Worm (Caenorhabditis elegans) whole organism, late embryonic: ENCODE results near the gene exos-8.

ENCODE experiments used
- C08G9.2 ChIP-seq: sonication (generic microtip); optimal IDR thresholded peaks from 2 replicates; lab custom pipeline; 2016; ENCODE audit warnings: mild to moderate bottlenecking, missing genetic modification characterization, moderate library complexity, missing compliant biosample characterization
- C38D4.7 ChIP-seq: fragments of 200-800 bp; sonication (Bioruptor generic); optimal IDR thresholded peaks from 2 replicates; lab custom pipeline; 2018; ENCODE audit warnings: mild to moderate bottlenecking, missing genetic modification characterization, moderate library complexity, missing compliant biosample characterization
- F13H6.1 ChIP-seq: sonication (generic microtip); optimal IDR thresholded peaks from 2 replicates; lab custom pipeline; 2016; ENCODE audit warnings: missing genetic modification characterization, missing compliant biosample characterization
- K02D7.2 ChIP-seq: sonication (generic microtip); optimal IDR thresholded peaks from 2 replicates; lab custom pipeline; 2017; ENCODE audit warnings: mild to moderate bottlenecking, missing genetic modification characterization, missing compliant biosample characterization
- T23F11.4 ChIP-seq: fragments of 200-800 bp; sonication (Bioruptor generic); optimal IDR thresholded peaks from 2 replicates; lab custom pipeline; 2018; ENCODE audit warnings: mild to moderate bottlenecking, missing genetic modification characterization, missing compliant biosample characterization
- ama-1 ChIP-seq: fragments of 150-350 bp; optimal IDR thresholded peaks from 2 replicates; lab custom pipeline; 2014
- ceh-14 ChIP-seq: sonication (generic microtip); optimal IDR thresholded peaks from 2 replicates; lab custom pipeline; 2016; ENCODE audit warnings: missing genotype, missing genetic modification characterization, missing compliant biosample characterization
- ceh-19 ChIP-seq: fragments of 200-800 bp; sonication (Bioruptor generic); optimal IDR thresholded peaks from 2 replicates; lab custom pipeline; 2018; ENCODE audit warnings: mild to moderate bottlenecking, missing genetic modification characterization, missing compliant biosample characterization
- ceh-22 ChIP-seq: sonication (generic microtip); optimal IDR thresholded peaks from 2 replicates; lab custom pipeline; 2017; ENCODE audit warnings: missing biosample characterization, missing genetic modification characterization
- ceh-30 ChIP-seq: fragments of 150-350 bp; optimal IDR thresholded peaks from 2 replicates; lab custom pipeline; 2014; ENCODE audit warnings: missing biosample characterization, missing genetic modification characterization
- ceh-31 ChIP-seq: sonication (generic microtip); optimal IDR thresholded peaks from 2 replicates; lab custom pipeline; 2016; ENCODE audit warnings: missing genetic modification characterization, missing compliant biosample characterization
- ceh-34 ChIP-seq: sonication (generic microtip); optimal IDR thresholded peaks from 2 replicates; lab custom pipeline; 2016; ENCODE audit warnings: mild to moderate bottlenecking, missing genetic modification characterization, missing compliant biosample characterization
- ceh-45 ChIP-seq: fragments of 200-800 bp; sonication (Bioruptor generic); IDR thresholded peaks from 2 replicates; pipeline ENCODE4 v1.3.6; 2022; ENCODE audit warnings: missing genetic modification reagents, missing genetic modification characterization, missing compliant biosample characterization
- ceh-48 ChIP-seq: sonication (generic microtip); optimal IDR thresholded peaks from 2 replicates; lab custom pipeline; 2016; ENCODE audit warnings: missing genetic modification characterization, inconsistent platforms, missing compliant biosample characterization
- ceh-6 ChIP-seq: fragments of 200-800 bp; sonication (Bioruptor generic); optimal IDR thresholded peaks from 2 replicates; lab custom pipeline; 2018; ENCODE audit warnings: mild to moderate bottlenecking, missing genetic modification characterization, missing compliant biosample characterization
- ceh-9 ChIP-seq: sonication (generic microtip); optimal IDR thresholded peaks from 2 replicates; lab custom pipeline; 2016; ENCODE audit warnings: mild to moderate bottlenecking, missing genetic modification characterization, inconsistent platforms, missing compliant biosample characterization
- che-1 ChIP-seq: sonication (generic microtip); optimal IDR thresholded peaks from 2 replicates; lab custom pipeline; 2016; ENCODE audit warnings: mild to moderate bottlenecking, missing genetic modification characterization, missing compliant biosample characterization
- elt-2 ChIP-seq: sonication (generic microtip); optimal IDR thresholded peaks from 2 replicates; lab custom pipeline; 2016; ENCODE audit warnings: missing genetic modification reagents, missing genetic modification characterization, missing compliant biosample characterization
- elt-4 ChIP-seq: sonication (generic microtip); optimal IDR thresholded peaks from 2 replicates; lab custom pipeline; 2016; ENCODE audit warnings: missing genetic modification characterization, missing compliant biosample characterization
- ets-4 ChIP-seq: sonication (generic microtip); optimal IDR thresholded peaks from 2 replicates; lab custom pipeline; 2016; ENCODE audit warnings: missing genetic modification characterization, missing compliant biosample characterization
- eyg-1 ChIP-seq: sonication (generic microtip); optimal IDR thresholded peaks from 2 replicates; lab custom pipeline; 2016; ENCODE audit warnings: missing genotype, missing genetic modification characterization, missing compliant biosample characterization
- fkh-10 ChIP-seq: fragments of 150-350 bp; optimal IDR thresholded peaks from 2 replicates; lab custom pipeline; 2014; ENCODE audit warnings: missing biosample characterization, missing genetic modification reagents, missing genetic modification characterization
- fkh-6 ChIP-seq: sonication (generic microtip); optimal IDR thresholded peaks from 2 replicates; lab custom pipeline; 2016; ENCODE audit warnings: missing genetic modification characterization, missing compliant biosample characterization
- gmeb-2 ChIP-seq: sonication (generic microtip); optimal IDR thresholded peaks from 2 replicates; lab custom pipeline; 2016; ENCODE audit warnings: missing genetic modification characterization, inconsistent platforms, missing compliant biosample characterization
- hlh-13 ChIP-seq: fragments of 200-800 bp; sonication (Bioruptor generic); optimal IDR thresholded peaks from 2 replicates; lab custom pipeline; 2018; ENCODE audit warnings: mild to moderate bottlenecking, missing genetic modification characterization, missing compliant biosample characterization
- hlh-15 ChIP-seq: sonication (generic microtip); optimal IDR thresholded peaks from 2 replicates; lab custom pipeline; 2016; ENCODE audit warnings: missing genetic modification characterization, missing compliant biosample characterization
- hlh-6 ChIP-seq: sonication (generic microtip); optimal IDR thresholded peaks from 2 replicates; lab custom pipeline; 2016; ENCODE audit warnings: missing genotype, missing genetic modification characterization, missing compliant biosample characterization
- hlh-8 ChIP-seq: sonication (generic microtip); optimal IDR thresholded peaks from 2 replicates; lab custom pipeline; 2016; ENCODE audit warnings: missing genotype, missing genetic modification characterization, missing compliant biosample characterization
- lim-6 ChIP-seq: sonication (generic microtip); optimal IDR thresholded peaks from 2 replicates; lab custom pipeline; 2016; ENCODE audit warnings: missing genetic modification characterization, missing compliant biosample characterization
- lin-11 ChIP-seq: fragments of 200-800 bp; sonication (Bioruptor generic); optimal IDR thresholded peaks from 2 replicates; lab custom pipeline; 2018; ENCODE audit warnings: mild to moderate bottlenecking, missing genetic modification characterization, missing compliant biosample characterization
- madf-2 ChIP-seq: sonication (generic microtip); optimal IDR thresholded peaks from 2 replicates; lab custom pipeline; 2017; ENCODE audit warnings: missing genetic modification characterization, missing compliant biosample characterization
- mec-3 ChIP-seq: sonication (generic microtip); optimal IDR thresholded peaks from 2 replicates; lab custom pipeline; 2016; ENCODE audit warnings: borderline replicate concordance, missing genetic modification characterization, missing compliant biosample characterization
- nhr-11 ChIP-seq: fragments of 150-350 bp; optimal IDR thresholded peaks from 2 replicates; lab custom pipeline; 2014; ENCODE audit warnings: missing biosample characterization, missing genetic modification characterization
- npax-4 ChIP-seq: sonication (generic microtip); optimal IDR thresholded peaks from 2 replicates; lab custom pipeline; 2016; ENCODE audit warnings: missing genetic modification characterization, missing compliant biosample characterization
- odd-2 ChIP-seq: sonication (generic microtip); optimal IDR thresholded peaks from 2 replicates; lab custom pipeline; 2017; ENCODE audit warnings: antibody characterized with exemption, mild to moderate bottlenecking, missing genetic modification characterization, missing compliant biosample characterization
- pag-3 ChIP-seq: sonication (generic microtip); optimal IDR thresholded peaks from 2 replicates; lab custom pipeline; 2016; ENCODE audit warnings: missing compliant biosample characterization, missing genetic modification characterization, borderline replicate concordance
- pat-9 ChIP-seq: fragments of 200-800 bp; sonication (Bioruptor generic); optimal IDR thresholded peaks from 2 replicates; lab custom pipeline; 2018; ENCODE audit warnings: mild to moderate bottlenecking, missing genetic modification characterization, moderate library complexity, missing compliant biosample characterization
- pax-1 ChIP-seq: fragments of 150-350 bp; optimal IDR thresholded peaks from 2 replicates; lab custom pipeline; 2014; ENCODE audit warnings: missing biosample characterization, missing genetic modification characterization
- pha-2 ChIP-seq: sonication (generic microtip); optimal IDR thresholded peaks from 2 replicates; lab custom pipeline; 2017; ENCODE audit warnings: mild to moderate bottlenecking, missing genetic modification characterization, missing compliant biosample characterization
- pha-4 ChIP-seq: fragments of 150-350 bp; optimal IDR thresholded peaks from 2 replicates; lab custom pipeline; 2018; ENCODE audit warnings: missing biosample characterization, missing genetic modification reagents, missing genetic modification characterization
- pros-1 ChIP-seq: fragments of 150-350 bp; optimal IDR thresholded peaks from 2 replicates; lab custom pipeline; 2014; ENCODE audit warnings: missing biosample characterization, missing genetic modification reagents, missing genetic modification characterization
- sox-4 ChIP-seq: sonication (generic microtip); optimal IDR thresholded peaks from 2 replicates; lab custom pipeline; 2017; ENCODE audit warnings: mild to moderate bottlenecking, missing genetic modification characterization, inconsistent platforms, missing compliant biosample characterization
- tbx-2 ChIP-seq: sonication (generic microtip); optimal IDR thresholded peaks from 2 replicates; lab custom pipeline; 2016; ENCODE audit warnings: missing genetic modification characterization, missing compliant biosample characterization
- tbx-7 ChIP-seq: sonication (generic microtip); optimal IDR thresholded peaks from 2 replicates; lab custom pipeline; 2016; ENCODE audit warnings: missing genotype, missing genetic modification characterization, missing compliant biosample characterization
- ttx-3 ChIP-seq: sonication (generic microtip); optimal IDR thresholded peaks from 2 replicates; lab custom pipeline; 2016; ENCODE audit warnings: missing genetic modification reagents, missing genetic modification characterization, missing compliant biosample characterization
- unc-42 ChIP-seq: sonication (generic microtip); optimal IDR thresholded peaks from 2 replicates; lab custom pipeline; 2016; ENCODE audit warnings: missing genotype, missing genetic modification characterization, missing compliant biosample characterization
- unc-55 ChIP-seq: sonication (generic microtip); optimal IDR thresholded peaks from 2 replicates; lab custom pipeline; 2017; ENCODE audit warnings: missing biosample characterization, missing genetic modification reagents, missing genetic modification characterization
- ztf-16 ChIP-seq: sonication (generic microtip); optimal IDR thresholded peaks from 2 replicates; lab custom pipeline; 2017; ENCODE audit warnings: missing genetic modification characterization, missing compliant biosample characterization

The exos-8 gene

ce11 chrII:6734674-6735073 is 6.8 kb upstream of the exos-8 start, which contains the start of gene T14B4.3 (continued):
- peak; percentile 67 for TF ChIP-seq F13H6.1 (tag; lab: Kevin White, UChicago)
- TF ChIP-seq gmeb-2 (tag; lab: Kevin White, UChicago), result no peak
- peak; percentile 80 for TF ChIP-seq C08G9.2 (tag; lab: Kevin White, UChicago)
- TF ChIP-seq pax-1, result peak; percentile 6
- TF ChIP-seq tbx-2 (tag; lab: Kevin White, UChicago), result peak; percentile 91
- TF ChIP-seq odd-2, result no peak
- TF ChIP-seq fkh-6 (tag; lab: Kevin White, UChicago), result peak; percentile 61
- TF ChIP-seq fkh-10 (GFP tag; lab: Kevin White, UChicago), result no peak
- TF ChIP-seq ama-1, result no peak
- TF ChIP-seq lim-6, result peak; percentile 48
- no peak for TF ChIP-seq ceh-30 (tag; lab: Kevin White, UChicago)
- TF ChIP-seq pag-3, result no peak
- TF ChIP-seq T23F11.4 (GFP tag; lab: Kevin White, UChicago), result no peak
- peak; percentile 44 for TF ChIP-seq unc-42 (tag; lab: Kevin White, UChicago)
- TF ChIP-seq lin-11 (tag; lab: Kevin White, UChicago), result no peak
- TF ChIP-seq ceh-48 (tag; lab: Kevin White, UChicago), result no peak
- peak; percentile 74 for TF ChIP-seq tbx-7 (tag; lab: Kevin White, UChicago)
- TF ChIP-seq elt-2 (tag; lab: Kevin White, UChicago), result peak; percentile 71
- TF ChIP-seq hlh-6, result no peak
- no peak for TF ChIP-seq ttx-3
- TF ChIP-seq che-1 (tag; lab: Kevin White, UChicago), result no peak
- TF ChIP-seq ceh-14 (tag; lab: Kevin White, UChicago), result peak; percentile 69
- no peak for TF ChIP-seq elt-4
- TF ChIP-seq hlh-13, result no peak
- no peak for TF ChIP-seq sox-4
- peak; percentile 75 for TF ChIP-seq hlh-8 (tag; lab: Kevin White, UChicago)
- TF ChIP-seq eyg-1, result no peak
- no peak for TF ChIP-seq pat-9 (tag; lab: Kevin White, UChicago)
- peak; percentile 58 for TF ChIP-seq ceh-34 (tag; lab: Kevin White, UChicago)
- TF ChIP-seq ceh-19 (GFP tag; lab: Kevin White, UChicago), result no peak
- TF ChIP-seq pros-1 (tag; lab: Kevin White, UChicago), result no peak
- TF ChIP-seq ceh-45 (GFP tag; lab: Robert Waterston, UW), result no peak
- no peak for TF ChIP-seq madf-2 (tag; lab: Kevin White, UChicago)
- no peak for TF ChIP-seq pha-2 (tag; lab: Kevin White, UChicago)
- no peak for TF ChIP-seq C38D4.7
- TF ChIP-seq K02D7.2 (tag; lab: Kevin White, UChicago), result no peak
- TF ChIP-seq pha-4, result no peak
- peak; percentile 39 for TF ChIP-seq ztf-16
- peak; percentile 76 for TF ChIP-seq ets-4 (tag; lab: Kevin White, UChicago)
- TF ChIP-seq ceh-9 (tag; lab: Kevin White, UChicago), result no peak
- no peak for TF ChIP-seq ceh-6 (GFP tag; lab: Kevin White, UChicago)
- TF ChIP-seq ceh-31 (tag; lab: Kevin White, UChicago), result peak; percentile 95
- TF ChIP-seq hlh-15, result no peak
- TF ChIP-seq nhr-11 (tag; lab: Kevin White, UChicago), result no peak
- no peak for TF ChIP-seq unc-55 (GFP tag; lab: Kevin White, UChicago)
- no peak for TF ChIP-seq ceh-22 (tag; lab: Kevin White, UChicago)
- no peak for TF ChIP-seq mec-3 (tag; lab: Kevin White, UChicago)
- TF ChIP-seq npax-4 (tag; lab: Kevin White, UChicago), result no peak
- TF ChIP-seq, all 69 proteins: peak for 25
